Worm (Caenorhabditis elegans) whole organism, L3 larva: Measurements from ENCODE around the gene gex-4.
A peak's percentile ranks its signal among the peaks of the same experiment; 100 is the strongest.
"Not testable (repeated sequence)": the region's sequence is repeated elsewhere in the genome, so short reads cannot be mapped to it uniquely, and the experiment has no call there.

Experiments used
- R02D3.7 ChIP-seq: fragments of 150-350 bp; optimal IDR thresholded peaks from 2 replicates; lab custom pipeline; 2014; ENCODE audit warnings: missing biosample characterization, missing genetic modification characterization
- ZK546.5 ChIP-seq: sonication (generic microtip); optimal IDR thresholded peaks from 2 replicates; lab custom pipeline; 2017; ENCODE audit warnings: missing biosample characterization, missing genetic modification characterization
- aly-2 ChIP-seq: fragments of 150-350 bp; optimal IDR thresholded peaks from 2 replicates; lab custom pipeline; 2014; ENCODE audit warnings: missing biosample characterization, missing genetic modification characterization
- ama-1 ChIP-seq: fragments of 150-350 bp; optimal IDR thresholded peaks from 2 replicates; lab custom pipeline; 2018
- ceh-16 ChIP-seq: sonication (generic microtip); optimal IDR thresholded peaks from 2 replicates; lab custom pipeline; 2017; ENCODE audit warnings: missing biosample characterization, missing genetic modification characterization
- ceh-28 ChIP-seq: fragments of 150-350 bp; optimal IDR thresholded peaks from 2 replicates; lab custom pipeline; 2014; ENCODE audit warnings: missing biosample characterization, missing genetic modification reagents, missing genetic modification characterization
- ceh-82 ChIP-seq: fragments of 150-350 bp; optimal IDR thresholded peaks from 2 replicates; lab custom pipeline; 2014; ENCODE audit warnings: missing biosample characterization, missing genetic modification characterization
- ceh-9 ChIP-seq: sonication (generic microtip); optimal IDR thresholded peaks from 2 replicates; lab custom pipeline; 2018; ENCODE audit warnings: missing biosample characterization, missing genetic modification characterization
- elt-1 ChIP-seq: fragments of 150-350 bp; optimal IDR thresholded peaks from 2 replicates; lab custom pipeline; 2014; ENCODE audit warnings: missing biosample characterization, missing genetic modification characterization
- elt-2 ChIP-seq: sonication (generic microtip); optimal IDR thresholded peaks from 2 replicates; lab custom pipeline; 2016; ENCODE audit warnings: missing genetic modification reagents, mild to moderate bottlenecking, missing genetic modification characterization, missing compliant biosample characterization
- eor-1 ChIP-seq, 2 experiments: fragments of 150-350 bp; optimal IDR thresholded peaks; 2 replicates each; lab custom pipeline; 2014 to 2018; ENCODE audit warnings: missing biosample characterization in 2 of 2, missing genetic modification characterization in 2 of 2
- fkh-10 ChIP-seq: sonication (generic microtip); optimal IDR thresholded peaks from 2 replicates; lab custom pipeline; 2017; ENCODE audit warnings: missing biosample characterization, missing genetic modification reagents, missing genetic modification characterization
- fos-1 ChIP-seq: fragments of 150-350 bp; optimal IDR thresholded peaks from 2 replicates; lab custom pipeline; 2014; ENCODE audit warnings: missing biosample characterization, missing genetic modification characterization
- hmg-11 ChIP-seq: sonication (generic microtip); optimal IDR thresholded peaks from 2 replicates; lab custom pipeline; 2016; ENCODE audit warnings: missing genetic modification characterization, missing compliant biosample characterization
- jun-1 ChIP-seq: fragments of 150-350 bp; optimal IDR thresholded peaks from 2 replicates; lab custom pipeline; 2014; ENCODE audit warnings: missing biosample characterization, missing genetic modification reagents, missing genetic modification characterization
- lin-15B ChIP-seq: fragments of 150-350 bp; optimal IDR thresholded peaks from 2 replicates; lab custom pipeline; 2014; ENCODE audit warnings: missing biosample characterization, missing genetic modification characterization
- lin-39 ChIP-seq: fragments of 150-350 bp; optimal IDR thresholded peaks from 2 replicates; lab custom pipeline; 2018; ENCODE audit warnings: missing biosample characterization, missing genetic modification reagents, missing genetic modification characterization
- mdl-1 ChIP-seq: fragments of 150-350 bp; optimal IDR thresholded peaks from 2 replicates; lab custom pipeline; 2014; ENCODE audit warnings: missing biosample characterization, missing genetic modification characterization
- mml-1 ChIP-seq: fragments of 150-350 bp; sonication (generic microtip); optimal IDR thresholded peaks from 3 replicates; lab custom pipeline; 2014; ENCODE audit warnings: missing biosample characterization, missing genetic modification characterization
- nfya-1 ChIP-seq: sonication (generic microtip); optimal IDR thresholded peaks from 2 replicates; lab custom pipeline; 2017; ENCODE audit warnings: missing genetic modification characterization, mild to moderate bottlenecking, missing compliant biosample characterization, antibody characterized with exemption, moderate library complexity; ENCODE audit not compliant: insufficient read depth
- nhr-23 ChIP-seq: fragments of 150-350 bp; optimal IDR thresholded peaks from 2 replicates; lab custom pipeline; 2014; ENCODE audit warnings: missing biosample characterization, missing genetic modification reagents, missing genetic modification characterization
- nhr-237 ChIP-seq: fragments of 150-350 bp; optimal IDR thresholded peaks from 2 replicates; lab custom pipeline; 2014; ENCODE audit warnings: missing biosample characterization, missing genetic modification characterization
- nhr-25 ChIP-seq: sonication (generic microtip); optimal IDR thresholded peaks from 2 replicates; lab custom pipeline; 2017; ENCODE audit warnings: missing biosample characterization, missing genetic modification characterization
- nhr-28 ChIP-seq: fragments of 150-350 bp; optimal IDR thresholded peaks from 2 replicates; lab custom pipeline; 2014; ENCODE audit warnings: missing biosample characterization, missing genetic modification characterization
- nhr-43 ChIP-seq: sonication (generic microtip); optimal IDR thresholded peaks from 2 replicates; lab custom pipeline; 2016; ENCODE audit warnings: mild to moderate bottlenecking, missing genetic modification characterization, missing compliant biosample characterization; ENCODE audit not compliant: poor library complexity, severe bottlenecking
- nhr-67 ChIP-seq: fragments of 150-350 bp; optimal IDR thresholded peaks from 2 replicates; lab custom pipeline; 2014; ENCODE audit warnings: missing biosample characterization, missing genetic modification characterization
- nhr-77 ChIP-seq: fragments of 150-350 bp; optimal IDR thresholded peaks from 2 replicates; lab custom pipeline; 2014; ENCODE audit warnings: missing biosample characterization, missing genetic modification characterization
- pha-4 ChIP-seq: fragments of 150-350 bp; optimal IDR thresholded peaks from 2 replicates; lab custom pipeline; 2014; ENCODE audit warnings: missing biosample characterization, missing genetic modification reagents, missing genetic modification characterization
- pqm-1 ChIP-seq: fragments of 150-350 bp; optimal IDR thresholded peaks from 2 replicates; lab custom pipeline; 2017; ENCODE audit warnings: missing biosample characterization, missing genetic modification characterization, inconsistent platforms
- sea-2 ChIP-seq: fragments of 150-350 bp; sonication (generic microtip); optimal IDR thresholded peaks from 4 replicates; lab custom pipeline; 2014; ENCODE audit warnings: missing biosample characterization, missing genetic modification reagents, missing genetic modification characterization
- snpc-4 ChIP-seq: fragments of 150-350 bp; optimal IDR thresholded peaks from 2 replicates; lab custom pipeline; 2014; ENCODE audit warnings: missing biosample characterization, missing genetic modification characterization
- tbx-2 ChIP-seq: sonication (generic microtip); optimal IDR thresholded peaks from 2 replicates; lab custom pipeline; 2016; ENCODE audit warnings: mild to moderate bottlenecking, missing genetic modification characterization, missing compliant biosample characterization
- unc-39 ChIP-seq: sonication (generic microtip); optimal IDR thresholded peaks from 4 replicates; lab custom pipeline; 2017; ENCODE audit warnings: missing biosample characterization, missing genetic modification characterization
- unc-62 ChIP-seq: fragments of 150-350 bp; sonication (generic microtip); optimal IDR thresholded peaks from 4 replicates; lab custom pipeline; 2014; ENCODE audit warnings: missing biosample characterization, missing genetic modification reagents, missing genetic modification characterization
- zag-1 ChIP-seq: fragments of 150-350 bp; optimal IDR thresholded peaks from 2 replicates; lab custom pipeline; 2014; ENCODE audit warnings: missing biosample characterization, missing genetic modification characterization
- ztf-4 ChIP-seq: fragments of 150-350 bp; optimal IDR thresholded peaks from 2 replicates; lab custom pipeline; 2014; ENCODE audit warnings: missing biosample characterization, missing genetic modification characterization

The gex-4 gene

ce11 chrIII:12188236-12188635, 30.2 kb downstream of the gex-4 start:
- TF ChIP-seq elt-2 (tag; lab: Kevin White, UChicago): peak; percentile 36
- TF ChIP-seq elt-1 (tag; lab: Kevin White, UChicago): no peak
- TF ChIP-seq, all 47 proteins: peak for 1

ce11 chrIII:12186111-12186510, 32.3 kb downstream of the gex-4 start, which contains the start of gene lury-1:
Gene lury-1, plus strand, starts transcription at chrIII:12186411.
- TF ChIP-seq nhr-28 (tag; lab: Kevin White, UChicago) (no peak), unc-62 (GFP tag; lab: Kevin White, UChicago) (no peak), mml-1 (no peak), ztf-4 (tag; lab: Kevin White, UChicago) (no peak), fos-1 (tag; lab: Kevin White, UChicago) (no peak), ama-1 (lab: Kevin White, UChicago) (no peak), nhr-237 (no peak), ceh-16 (tag; lab: Kevin White, UChicago) (no peak), ZK546.5 (tag; lab: Kevin White, UChicago) (no peak), ceh-82 (no peak), hmg-11 (tag; lab: Kevin White, UChicago) (no peak), fkh-10 (GFP tag; lab: Kevin White, UChicago) (no peak), nhr-23 (tag; lab: Kevin White, UChicago) (no peak), ceh-9 (no peak), elt-2 (tag; lab: Kevin White, UChicago) (no peak), lin-39 (tag; lab: Kevin White, UChicago) (no peak), aly-2 (tag; lab: Kevin White, UChicago) (no peak), nhr-43 (tag; lab: Kevin White, UChicago) (no peak), nhr-77 (tag; lab: Kevin White, UChicago) (no peak), snpc-4 (tag; lab: Kevin White, UChicago) (no peak)

ce11 chrIII:12182919-12183318, 35.5 kb downstream of the gex-4 start, which contains the start of gene Y75B8A.10:
Gene Y75B8A.10, minus strand, starts transcription at chrIII:12183019.
- no peak for TF ChIP-seq aly-2 (tag; lab: Kevin White, UChicago)
- TF ChIP-seq ZK546.5 (tag; lab: Kevin White, UChicago): no peak
- TF ChIP-seq pqm-1 (tag; lab: Kevin White, UChicago): no peak
- no peak for TF ChIP-seq jun-1 (tag; lab: Kevin White, UChicago)
- no peak for TF ChIP-seq nhr-23 (tag; lab: Kevin White, UChicago)
- no peak for TF ChIP-seq zag-1
- no peak for TF ChIP-seq unc-39 (tag; lab: Kevin White, UChicago)
- TF ChIP-seq ama-1 (lab: Kevin White, UChicago): no peak
- no peak for TF ChIP-seq hmg-11 (tag; lab: Kevin White, UChicago)
- TF ChIP-seq ceh-82: no peak
- no peak for TF ChIP-seq nhr-67 (tag; lab: Kevin White, UChicago)
- TF ChIP-seq lin-15B: no peak
- TF ChIP-seq ceh-9: no peak
- TF ChIP-seq eor-1 (tag; optimal IDR thresholded peaks at IDR 0.05; lab: Kevin White, UChicago): no peak
- TF ChIP-seq mdl-1: no peak
- TF ChIP-seq elt-2 (tag; lab: Kevin White, UChicago): no peak
- TF ChIP-seq fkh-10 (GFP tag; lab: Kevin White, UChicago): no peak

- TF ChIP-seq ceh-28 (tag; lab: Kevin White, UChicago) (peak; percentile 1), nhr-23 (tag; lab: Kevin White, UChicago) (peak; percentile 54), pha-4 (tag; lab: Kevin White, UChicago) (peak; percentile 89), fos-1 (tag; lab: Kevin White, UChicago) (no peak), nhr-25 (peak; percentile 41), R02D3.7 (tag; lab: Kevin White, UChicago) (no peak), nfya-1 (tag; lab: Kevin White, UChicago) (peak; percentile 11)
Measured at ce11 chrIII:12178121-12178520, 40.3 kb downstream of the gex-4 start.

ce11 chrIII:12177145-12177544, 41.3 kb downstream of the gex-4 start, which contains the start of gene gly-11:
Gene gly-11, minus strand, starts transcription at chrIII:12177245.
- not testable (repeated sequence) for TF ChIP-seq nhr-23 (tag; lab: Kevin White, UChicago); tbx-2 (tag; lab: Kevin White, UChicago); sea-2 (GFP tag; lab: Kevin White, UChicago)
